Fruit fly (Drosophila melanogaster) whole organism: ENCODE measurements around the gene CG7304.

Source experiments
- CG8478 ChIP-seq: fragments of >200 bp; optimal IDR thresholded peaks from 2 replicates; lab custom pipeline; 2018; ENCODE audit warnings: inconsistent platforms
- Dll ChIP-seq: fragments of >200 bp; optimal IDR thresholded peaks from 2 replicates; lab custom pipeline; 2017
- EcR ChIP-seq, 2 experiments: fragments of >200 bp; optimal IDR thresholded peaks; 2 replicates each; lab custom pipeline; 2017; ENCODE audit warnings: missing biosample characterization in 2 of 2, missing genetic modification characterization in 2 of 2, missing genetic modification reagents in 2 of 2
- pan ChIP-seq: fragments of >200 bp; optimal IDR thresholded peaks from 2 replicates; lab custom pipeline; 2017
- psq ChIP-seq: fragments of >200 bp; optimal IDR thresholded peaks from 2 replicates; lab custom pipeline; 2017
- usp ChIP-seq: fragments of >200 bp; optimal IDR thresholded peaks from 2 replicates; lab custom pipeline; 2017; ENCODE audit warnings: missing biosample characterization, missing genetic modification characterization, mixed read lengths

Gene CG7304

DNA sequence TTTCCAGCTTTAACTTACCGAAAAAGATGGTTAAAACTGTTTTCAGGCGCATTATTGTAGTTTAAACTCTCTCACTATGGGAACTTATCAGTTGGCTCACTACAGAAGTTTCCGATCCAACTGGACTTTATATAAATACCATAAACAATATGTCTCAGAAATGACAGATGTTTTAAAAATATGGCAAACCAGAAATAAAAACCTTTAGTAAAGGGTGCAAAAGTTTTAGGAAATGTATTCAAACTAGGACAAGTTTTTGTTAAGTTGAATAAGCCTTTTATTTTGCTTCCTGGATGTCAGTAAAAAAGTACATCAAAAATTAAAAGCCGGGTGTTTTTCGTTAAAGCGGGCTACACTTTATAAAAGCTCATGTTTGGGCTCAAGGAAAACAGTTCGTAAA lies 30.0 kb upstream of the CG7304 start, which contains the start of the genes Eig71Ea and Eig71Eb:
Eig71Ea (minus strand) TSS at position 101 of the 400 bp plus-strand sequence.
Eig71Eb (plus strand) TSS at position 376 of the 400 bp plus-strand sequence.
- TF ChIP-seq pan (lab: Kevin White, UChicago) = no peak
- no peak for TF ChIP-seq Dll
- no peak for TF ChIP-seq psq (lab: Kevin White, UChicago)
- no peak for TF ChIP-seq usp
- TF ChIP-seq EcR (GFP tag; optimal IDR thresholded peaks at IDR 0.05; lab: Kevin White, UChicago) = no peak

dm6 chr3L:15650552-15650951 lies 29.0 kb upstream of the CG7304 start, which contains the start of gene CG43084:
Gene CG43084 (plus strand): TSS chr3L:15650852.
- TF ChIP-seq psq (lab: Kevin White, UChicago) (no peak), EcR (GFP tag; optimal IDR thresholded peaks at IDR 0.05; lab: Kevin White, UChicago) (no peak), usp (no peak), pan (lab: Kevin White, UChicago) (no peak), CG8478 (lab: Kevin White, UChicago) (no peak), Dll (no peak)

- TF ChIP-seq psq (lab: Kevin White, UChicago) = no peak
- TF ChIP-seq usp = no peak
- TF ChIP-seq Dll = no peak
- no peak for TF ChIP-seq CG8478 (lab: Kevin White, UChicago)
- TF ChIP-seq pan (lab: Kevin White, UChicago) = no peak
- TF ChIP-seq EcR (GFP tag; optimal IDR thresholded peaks at IDR 0.05; lab: Kevin White, UChicago) = no peak
These were observed 27.4 kb upstream of the CG7304 start, which contains the start of the genes Eig71Ec and Eig71Ed for dm6 chr3L:15652154-15652553. Gene Eig71Ec (minus strand): TSS chr3L:15652254. Gene Eig71Ed (plus strand): TSS chr3L:15652537.

DNA sequence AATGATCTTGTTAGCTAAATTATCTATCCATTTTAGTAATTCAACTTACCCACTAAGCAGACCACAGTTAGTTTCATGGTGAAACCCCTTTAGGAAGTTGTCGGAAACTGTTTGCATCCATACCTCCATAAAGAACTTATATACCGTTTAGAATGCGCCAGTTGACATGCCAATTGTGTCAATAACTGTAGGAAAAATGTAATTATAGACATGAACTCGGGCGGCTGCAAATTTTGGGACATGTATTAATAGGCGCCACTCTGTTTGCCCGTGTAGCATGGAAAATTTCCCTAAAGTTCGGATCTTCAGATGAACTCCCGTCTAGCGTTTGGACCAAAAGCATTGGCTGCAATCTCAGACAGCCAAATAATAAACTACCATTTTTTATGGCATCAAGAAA lies 23.6 kb upstream of the CG7304 start, which contains the start of gene Eig71Ee:
Eig71Ee (minus strand) TSS at position 101 of the 400 bp plus-strand sequence.
- no peak for TF ChIP-seq psq (lab: Kevin White, UChicago)

dm6 chr3L:15657290-15657689 lies 22.2 kb upstream of the CG7304 start, which contains the start of the genes Eig71Ef and Eig71Eg:
Gene Eig71Ef (minus strand): TSS chr3L:15657390.
Gene Eig71Eg (plus strand): TSS chr3L:15657628.
- no peak for TF ChIP-seq Dll
- no peak for TF ChIP-seq usp
- no peak for TF ChIP-seq pan (lab: Kevin White, UChicago)
- no peak for TF ChIP-seq CG8478 (lab: Kevin White, UChicago)
- TF ChIP-seq EcR (GFP tag; optimal IDR thresholded peaks at IDR 0.05; lab: Kevin White, UChicago) = no peak
- no peak for TF ChIP-seq psq (lab: Kevin White, UChicago)

DNA sequence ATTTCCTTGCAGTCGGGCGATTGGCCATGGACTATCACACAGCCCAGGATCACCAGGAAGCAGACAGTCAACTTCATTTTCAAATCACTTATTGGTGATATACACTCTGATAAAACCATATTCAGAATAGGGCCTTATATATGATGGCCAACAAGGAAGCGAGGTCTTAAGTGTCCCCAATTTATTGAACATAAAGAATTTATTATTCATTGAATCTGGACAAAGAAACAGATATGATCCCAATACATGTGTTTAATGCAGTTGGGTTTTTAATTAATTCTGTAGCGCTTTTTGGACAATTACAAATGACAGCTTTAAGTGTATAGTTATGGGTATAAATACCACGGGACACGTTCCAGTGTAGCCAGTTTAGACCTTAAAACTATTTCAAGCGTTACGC lies 20.2 kb upstream of the CG7304 start, which contains the start of the genes Eig71Eh and Eig71Ei:
Eig71Eh (minus strand) TSS at position 101 of the 400 bp plus-strand sequence.
Eig71Ei (plus strand) TSS at position 367 of the 400 bp plus-strand sequence.
- no peak for TF ChIP-seq pan (lab: Kevin White, UChicago)
- no peak for TF ChIP-seq psq (lab: Kevin White, UChicago)
- TF ChIP-seq Dll = no peak
- no peak for TF ChIP-seq usp
- no peak for TF ChIP-seq EcR (GFP tag; optimal IDR thresholded peaks at IDR 0.05; lab: Kevin White, UChicago)
- TF ChIP-seq CG8478 (lab: Kevin White, UChicago) = no peak

DNA sequence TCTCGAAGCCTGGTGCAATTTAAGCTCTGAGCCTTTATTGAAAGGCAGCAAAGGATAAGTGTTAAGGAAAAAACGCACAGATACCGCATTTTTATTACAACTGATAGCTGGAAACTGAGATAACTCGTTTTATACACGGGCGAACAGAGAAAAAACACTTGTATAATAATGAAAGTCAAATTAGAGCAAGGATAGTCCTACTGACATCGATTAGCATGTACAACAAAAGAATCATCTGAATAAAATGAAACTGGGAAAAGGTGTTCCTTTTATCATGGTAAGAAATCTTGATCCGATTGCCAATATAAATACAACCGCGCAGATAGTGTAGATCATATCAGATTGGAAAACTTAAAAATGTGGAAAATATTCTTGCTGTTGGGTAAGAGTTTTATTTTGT lies 18.6 kb upstream of the CG7304 start, which contains the start of the genes Eig71Ej and Eig71Ek:
Eig71Ej (minus strand) TSS at position 101 of the 400 bp plus-strand sequence.
Eig71Ek (plus strand) TSS at position 334 of the 400 bp plus-strand sequence.
- no peak for TF ChIP-seq pan (lab: Kevin White, UChicago)

- TF ChIP-seq psq (lab: Kevin White, UChicago) (no peak), pan (lab: Kevin White, UChicago) (no peak), usp (no peak), Dll (no peak), EcR (GFP tag; optimal IDR thresholded peaks at IDR 0.05; lab: Kevin White, UChicago) (no peak)
These were observed 18.0 kb upstream of the CG7304 start, which contains the start of gene CG43082 for dm6 chr3L:15661567-15661966. Gene CG43082 (plus strand): TSS chr3L:15661867.

dm6 chr3L:15662510-15662909 lies 17.0 kb upstream of the CG7304 start:
- no peak for TF ChIP-seq EcR (GFP tag; optimal IDR thresholded peaks at IDR 0.05; lab: Kevin White, UChicago)
- no peak for TF ChIP-seq usp
- no peak for TF ChIP-seq CG8478 (lab: Kevin White, UChicago)
- TF ChIP-seq pan (lab: Kevin White, UChicago) = no peak
- TF ChIP-seq Dll = no peak
- TF ChIP-seq psq (lab: Kevin White, UChicago) = no peak

DNA sequence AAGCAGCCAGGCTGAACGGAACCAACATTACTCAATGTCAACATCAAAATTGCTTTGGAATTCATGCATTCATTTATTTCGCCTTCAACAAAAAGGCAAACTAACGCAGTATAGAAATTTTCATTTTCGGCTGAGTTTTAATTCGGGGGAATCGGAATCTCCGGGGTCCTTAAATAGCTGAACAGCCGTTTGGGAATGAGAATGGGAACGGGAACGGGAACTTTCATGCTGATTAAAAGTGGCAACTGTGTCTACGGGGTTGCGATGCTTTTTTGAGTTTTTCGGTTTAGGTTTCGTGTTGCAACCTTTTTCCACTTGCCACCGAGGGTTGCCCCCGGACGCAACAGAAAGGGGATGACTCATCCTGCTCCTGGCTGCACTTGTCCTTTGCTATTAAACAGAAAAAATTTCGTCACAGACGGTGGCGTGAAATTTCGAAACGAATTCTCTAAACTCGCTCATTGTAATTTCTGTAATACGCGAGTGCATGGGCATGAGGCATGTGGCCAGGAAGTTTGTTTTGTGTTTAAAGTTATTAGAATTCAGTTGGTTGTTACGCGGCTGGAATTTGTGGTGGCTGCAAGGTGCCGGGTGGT lies 15.2 kb upstream of the CG7304 start:
- TF ChIP-seq CG8478 (lab: Kevin White, UChicago) (no peak), Dll (no peak), pan (lab: Kevin White, UChicago) (no peak), usp (no peak), psq (lab: Kevin White, UChicago) (no peak), EcR (GFP tag; optimal IDR thresholded peaks at IDR 0.05; lab: Kevin White, UChicago) (no peak)

dm6 chr3L:15665741-15666140 lies 13.8 kb upstream of the CG7304 start:
- TF ChIP-seq Dll (no peak), usp (no peak), pan (lab: Kevin White, UChicago) (no peak), psq (lab: Kevin White, UChicago) (no peak), CG8478 (lab: Kevin White, UChicago) (no peak), EcR (GFP tag; optimal IDR thresholded peaks at IDR 0.05; lab: Kevin White, UChicago) (no peak)

DNA sequence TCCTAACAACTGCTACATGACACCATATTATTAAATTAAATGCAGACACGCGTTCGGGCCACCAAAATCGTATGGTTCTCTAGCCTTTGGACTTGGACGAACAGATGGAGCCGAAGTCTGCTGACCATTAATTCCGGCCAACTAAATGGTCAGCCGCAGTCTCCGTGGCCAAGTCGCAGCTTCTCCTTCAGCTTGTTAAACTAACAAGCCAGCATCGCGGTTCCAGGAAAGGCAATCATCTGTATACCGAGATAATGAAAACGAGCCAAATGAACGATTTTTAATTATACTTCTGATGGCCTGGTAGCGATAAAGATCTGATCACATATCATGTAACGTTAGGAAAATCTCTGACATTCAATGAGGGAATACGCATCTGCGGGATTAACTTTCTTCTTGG lies 9.6 kb upstream of the CG7304 start:
- no peak for TF ChIP-seq Dll
- TF ChIP-seq pan (lab: Kevin White, UChicago) = no peak
- TF ChIP-seq usp = no peak
- TF ChIP-seq EcR (GFP tag; optimal IDR thresholded peaks at IDR 0.05; lab: Kevin White, UChicago) = no peak
- TF ChIP-seq CG8478 (lab: Kevin White, UChicago) = no peak
- TF ChIP-seq psq (lab: Kevin White, UChicago) = no peak
